5 fruit fly cellular contexts compared by ENCODE assay signal in genomic region chr2L:16656692-16657109, dm6.
TF ChIP-seq lines count a peak whose summit lies in the region.

No protein-coding gene starts in this region.

- TF ChIP-seq CTCF in whole organism, embryonic (GFP tag; optimal IDR thresholded peaks at IDR 0.05; lab: Kevin White, UChicago): no peak

TF ChIP-seq in whole organism, adult, 20 proteins besides CTCF, POLR2A, EP300 and RAD21:
- TF ChIP-seq CG5204 (GFP tag; optimal IDR thresholded peaks at IDR 0.05; lab: Kevin White, UChicago): peak; percentile 46
- no peak for TF ChIP-seq cnc (optimal IDR thresholded peaks at IDR 0.05; lab: Kevin White, UChicago)
- peak; percentile 41 for TF ChIP-seq toe (GFP tag; optimal IDR thresholded peaks at IDR 0.05; lab: Kevin White, UChicago)
- TF ChIP-seq bab1 (GFP tag; optimal IDR thresholded peaks at IDR 0.05; lab: Kevin White, UChicago): no peak
- peak; percentile 2 for TF ChIP-seq CG7045 (GFP tag; optimal IDR thresholded peaks at IDR 0.05; lab: Kevin White, UChicago)
- TF ChIP-seq CG1620 (GFP tag; optimal IDR thresholded peaks at IDR 0.05; lab: Kevin White, UChicago): peak; percentile 22
- no peak for TF ChIP-seq ovo (GFP tag; optimal IDR thresholded peaks at IDR 0.05; lab: Kevin White, UChicago)
- TF ChIP-seq CG12768 (GFP tag; optimal IDR thresholded peaks at IDR 0.05; lab: Kevin White, UChicago): no peak
- peak; percentile 33 for TF ChIP-seq pad (GFP tag; optimal IDR thresholded peaks at IDR 0.05; lab: Kevin White, UChicago)
- peak; percentile 32 for TF ChIP-seq tj (GFP tag; optimal IDR thresholded peaks at IDR 0.05; lab: Kevin White, UChicago)
- TF ChIP-seq CG14711 (tag; optimal IDR thresholded peaks at IDR 0.05; lab: Kevin White, UChicago): peak; percentile 67
- TF ChIP-seq CG33017 (tag; optimal IDR thresholded peaks at IDR 0.05; lab: Kevin White, UChicago): peak; percentile 49
- TF ChIP-seq Hr96 (GFP tag; optimal IDR thresholded peaks at IDR 0.05; lab: Kevin White, UChicago): peak; percentile 28
- peak; percentile 66 for TF ChIP-seq CG7101 (tag; optimal IDR thresholded peaks at IDR 0.05; lab: Kevin White, UChicago)

TF ChIP-seq in whole organism, embryonic, 481 proteins besides CTCF, POLR2A, EP300 and RAD21 (continues in another document):
- TF ChIP-seq YL-1 (GFP tag; optimal IDR thresholded peaks at IDR 0.05; lab: Kevin White, UChicago) (peak; percentile 35), ato (GFP tag; IDR thresholded peaks at IDR 0.05; lab: Robert Waterston, UW; ENCODE audit: partially characterized antibody) (no peak), bigmax (GFP tag; optimal IDR thresholded peaks at IDR 0.05; lab: Kevin White, UChicago) (no peak), gfzf (GFP tag; optimal IDR thresholded peaks at IDR 0.05; lab: Kevin White, UChicago) (peak; percentile 76), CG30403 (GFP tag; optimal IDR thresholded peaks at IDR 0.05; lab: Kevin White, UChicago) (peak; percentile 76), nerfin-2 (GFP tag; IDR thresholded peaks at IDR 0.05; lab: Robert Waterston, UW; ENCODE audit: partially characterized antibody) (no peak), CG17361 (GFP tag; IDR thresholded peaks at IDR 0.05; lab: Robert Waterston, UW) (peak; percentile 89), Ada2b (GFP tag; IDR thresholded peaks at IDR 0.05; lab: Robert Waterston, UW) (peak; percentile 76), CG1602 (GFP tag; optimal IDR thresholded peaks at IDR 0.05; lab: Kevin White, UChicago) (peak; percentile 64), pho (GFP tag; optimal IDR thresholded peaks at IDR 0.05; lab: Kevin White, UChicago) (peak; percentile 65), CG10979 (tag; optimal IDR thresholded peaks at IDR 0.05; lab: Kevin White, UChicago) (peak; percentile 51), CG12299 (tag; optimal IDR thresholded peaks at IDR 0.05; lab: Kevin White, UChicago) (peak; percentile 7), CG4854 (GFP tag; optimal IDR thresholded peaks at IDR 0.05; lab: Kevin White, UChicago) (no peak), slou (GFP tag; optimal IDR thresholded peaks at IDR 0.05; lab: Kevin White, UChicago) (peak; percentile 39), inv (GFP tag; IDR thresholded peaks at IDR 0.05; lab: Robert Waterston, UW; ENCODE audit: partially characterized antibody) (no peak), B-H2 (GFP tag; optimal IDR thresholded peaks at IDR 0.05; lab: Kevin White, UChicago) (no peak), Antp (GFP tag; optimal IDR thresholded peaks at IDR 0.05; lab: Kevin White, UChicago) (peak; percentile 20), Optix (GFP tag; IDR thresholded peaks at IDR 0.05; lab: Robert Waterston, UW) (no peak), CG12236 (GFP tag; optimal IDR thresholded peaks at IDR 0.05; lab: Kevin White, UChicago) (no peak)

TF ChIP-seq in whole organism, prepupa, 60 proteins besides CTCF, POLR2A, EP300 and RAD21 (continues in another document):
- no peak for TF ChIP-seq vri (GFP tag; optimal IDR thresholded peaks at IDR 0.05; lab: Kevin White, UChicago)
- no peak for TF ChIP-seq CG6276 (GFP tag; optimal IDR thresholded peaks at IDR 0.05; lab: Kevin White, UChicago)
- TF ChIP-seq esn (GFP tag; optimal IDR thresholded peaks at IDR 0.05; lab: Kevin White, UChicago): peak; percentile 73
- TF ChIP-seq Sox15 (GFP tag; optimal IDR thresholded peaks at IDR 0.05; lab: Kevin White, UChicago): peak; percentile 17
- TF ChIP-seq CG1621 (tag; optimal IDR thresholded peaks at IDR 0.05; lab: Kevin White, UChicago): no peak
- TF ChIP-seq CG10669 (GFP tag; optimal IDR thresholded peaks at IDR 0.05; lab: Kevin White, UChicago): no peak
- no peak for TF ChIP-seq Lpt (GFP tag; optimal IDR thresholded peaks at IDR 0.05; lab: Kevin White, UChicago)
- TF ChIP-seq Sox102F (GFP tag; optimal IDR thresholded peaks at IDR 0.05; lab: Kevin White, UChicago): peak; percentile 12
- peak; percentile 38; the same call in 1 of the 2 replicates for TF ChIP-seq CG15336 (GFP tag; IDR thresholded peaks at IDR 0.05; lab: Robert Waterston, UW)
- peak; percentile 49 for TF ChIP-seq CG3032 (tag; optimal IDR thresholded peaks at IDR 0.05; lab: Kevin White, UChicago)
- TF ChIP-seq CG6808 (GFP tag; optimal IDR thresholded peaks at IDR 0.05; lab: Kevin White, UChicago): no peak
- TF ChIP-seq CG16779 (tag; optimal IDR thresholded peaks at IDR 0.05; lab: Kevin White, UChicago): no peak
- TF ChIP-seq Eip78C (GFP tag; lab: Kevin White, UChicago): peak; percentile 73
- peak; percentile 57 for TF ChIP-seq Hr4 (GFP tag; optimal IDR thresholded peaks at IDR 0.05; lab: Kevin White, UChicago)
- no peak for TF ChIP-seq CG11902 (GFP tag; optimal IDR thresholded peaks at IDR 0.05; lab: Kevin White, UChicago)
- TF ChIP-seq topi (GFP tag; optimal IDR thresholded peaks at IDR 0.05; lab: Kevin White, UChicago): peak; percentile 67
- peak; percentile 28 for TF ChIP-seq Ets21C (GFP tag; optimal IDR thresholded peaks at IDR 0.05; lab: Kevin White, UChicago)
- TF ChIP-seq svp (GFP tag; lab: Kevin White, UChicago): peak; percentile 88
- TF ChIP-seq dsx (GFP tag; optimal IDR thresholded peaks at IDR 0.05; lab: Kevin White, UChicago; ENCODE audit: poor library complexity, severe bottlenecking): peak; percentile 61
- no peak for TF ChIP-seq dac (GFP tag; optimal IDR thresholded peaks at IDR 0.05; lab: Kevin White, UChicago)
- peak; percentile 24 for TF ChIP-seq CG8632 (GFP tag; optimal IDR thresholded peaks at IDR 0.05; lab: Kevin White, UChicago)

TF ChIP-seq in whole organism, pupa, 21 proteins besides CTCF, POLR2A, EP300 and RAD21:
- TF ChIP-seq CG8301 (tag; optimal IDR thresholded peaks at IDR 0.05; lab: Kevin White, UChicago): no peak
- TF ChIP-seq rn (GFP tag; IDR thresholded peaks at IDR 0.05; lab: Robert Waterston, UW): 0 out of 2 replicates have a peak, but pooled peaks have one; percentile 21
- no peak for TF ChIP-seq CG4496 (GFP tag; IDR thresholded peaks at IDR 0.05; lab: Robert Waterston, UW)
- TF ChIP-seq CG34367 (tag; optimal IDR thresholded peaks at IDR 0.05; lab: Kevin White, UChicago): peak; percentile 24
- TF ChIP-seq CG9948 (tag; optimal IDR thresholded peaks at IDR 0.05; lab: Kevin White, UChicago): peak; percentile 44
- TF ChIP-seq CG12605 (GFP tag; IDR thresholded peaks at IDR 0.05; lab: Robert Waterston, UW): no peak
- TF ChIP-seq CG32121 (GFP tag; IDR thresholded peaks at IDR 0.05; lab: Robert Waterston, UW): no peak
- TF ChIP-seq gl (tag; optimal IDR thresholded peaks at IDR 0.05; lab: Kevin White, UChicago): no peak
- TF ChIP-seq CG10348 (GFP tag; IDR thresholded peaks at IDR 0.05; lab: Robert Waterston, UW): no peak
- TF ChIP-seq CG14655 (GFP tag; optimal IDR thresholded peaks at IDR 0.05; lab: Kevin White, UChicago): no peak
- TF ChIP-seq D1 (tag; optimal IDR thresholded peaks at IDR 0.05; lab: Kevin White, UChicago): no peak
- peak; percentile 49 for TF ChIP-seq CG15710 (tag; optimal IDR thresholded peaks at IDR 0.05; lab: Kevin White, UChicago)
- no peak for TF ChIP-seq Pif1A (GFP tag; optimal IDR thresholded peaks at IDR 0.05; lab: Kevin White, UChicago)
- TF ChIP-seq Pif1B (GFP tag; optimal IDR thresholded peaks at IDR 0.05; lab: Kevin White, UChicago): no peak
- peak; percentile 21 for TF ChIP-seq CG17806 (tag; optimal IDR thresholded peaks at IDR 0.05; lab: Kevin White, UChicago)
- peak; percentile 8 for TF ChIP-seq EcR (GFP tag; optimal IDR thresholded peaks at IDR 0.05; lab: Kevin White, UChicago)
- no peak for TF ChIP-seq Snoo (tag; optimal IDR thresholded peaks at IDR 0.05; lab: Kevin White, UChicago)
- peak; percentile 56 for TF ChIP-seq CG8159 (tag; optimal IDR thresholded peaks at IDR 0.05; lab: Kevin White, UChicago)
- TF ChIP-seq Ets98B (GFP tag; IDR thresholded peaks at IDR 0.05; lab: Robert Waterston, UW): peak; percentile 30; the same call in 1 of the 2 replicates
- TF ChIP-seq CG13204 (GFP tag; optimal IDR thresholded peaks at IDR 0.05; lab: Kevin White, UChicago): no peak
- TF ChIP-seq fd96Ca (GFP tag; IDR thresholded peaks at IDR 0.05; lab: Robert Waterston, UW): no peak
TF ChIP-seq in whole organism, pupa: peak in this region for 8.

TF ChIP-seq in whole organism, wandering third instar larva, 38 proteins besides CTCF, POLR2A, EP300 and RAD21 (continues in another document):
- TF ChIP-seq Rel (GFP tag; optimal IDR thresholded peaks at IDR 0.05; lab: Kevin White, UChicago) (no peak), Rel (tag; optimal IDR thresholded peaks at IDR 0.05; lab: Kevin White, UChicago) (peak; percentile 4), Mio (GFP tag; optimal IDR thresholded peaks at IDR 0.05; lab: Kevin White, UChicago) (no peak), Hr78 (GFP tag; optimal IDR thresholded peaks at IDR 0.05; lab: Kevin White, UChicago) (no peak), sv (GFP tag; optimal IDR thresholded peaks at IDR 0.05; lab: Kevin White, UChicago) (peak; percentile 43), jim (GFP tag; optimal IDR thresholded peaks at IDR 0.05; lab: Kevin White, UChicago) (no peak), dl (GFP tag; optimal IDR thresholded peaks at IDR 0.05; lab: Kevin White, UChicago; ENCODE audit: insufficient read depth in 1 of 2, partially characterized antibody in 2 of 2) (peak; percentile 81 to 90), Sp1 (GFP tag; optimal IDR thresholded peaks at IDR 0.05; lab: Kevin White, UChicago) (peak; percentile 37), Dif (GFP tag; optimal IDR thresholded peaks at IDR 0.05; lab: Kevin White, UChicago; ENCODE audit: partially characterized antibody) (peak; percentile 99), Myc (optimal IDR thresholded peaks at IDR 0.05; lab: Kevin White, UChicago) (peak; percentile 90), HLH106 (tag; optimal IDR thresholded peaks at IDR 0.05; lab: Kevin White, UChicago) (peak; percentile 70), tai (GFP tag; optimal IDR thresholded peaks at IDR 0.05; lab: Kevin White, UChicago) (no peak), Jra (GFP tag; optimal IDR thresholded peaks at IDR 0.05; lab: Kevin White, UChicago) (peak; percentile 33), Vsx2 (GFP tag; optimal IDR thresholded peaks at IDR 0.05; lab: Kevin White, UChicago; ENCODE audit: partially characterized antibody) (peak; percentile 90), N (GFP tag; optimal IDR thresholded peaks at IDR 0.05; lab: Kevin White, UChicago) (no peak), pan (optimal IDR thresholded peaks at IDR 0.05; lab: Kevin White, UChicago) (no peak), woc (GFP tag; optimal IDR thresholded peaks at IDR 0.05; lab: Kevin White, UChicago) (peak; percentile 71), br (GFP tag; optimal IDR thresholded peaks at IDR 0.05; lab: Kevin White, UChicago) (peak; percentile 32), GATAd (GFP tag; optimal IDR thresholded peaks at IDR 0.05; lab: Kevin White, UChicago) (no peak), psq (GFP tag; optimal IDR thresholded peaks at IDR 0.05; lab: Kevin White, UChicago) (peak; percentile 42), ey (GFP tag; optimal IDR thresholded peaks at IDR 0.05; lab: Kevin White, UChicago) (peak; percentile 27), fru (GFP tag; optimal IDR thresholded peaks at IDR 0.05; lab: Kevin White, UChicago) (peak; percentile 48), dsf (GFP tag; optimal IDR thresholded peaks at IDR 0.05; lab: Kevin White, UChicago; ENCODE audit: borderline replicate concordance) (peak; percentile 19), dmrt93B (GFP tag; optimal IDR thresholded peaks at IDR 0.05; lab: Kevin White, UChicago) (peak; percentile 40), foxo (GFP tag; optimal IDR thresholded peaks at IDR 0.05; lab: Kevin White, UChicago) (peak in 1 of 2 experiments; percentile 57)
